Fruit fly (Drosophila melanogaster) whole organism: Measurements from ENCODE around the gene CG13044.

Experiments used
- EcR ChIP-seq, 2 experiments: fragments of >200 bp; optimal IDR thresholded peaks; 2 replicates each; lab custom pipeline; 2017; ENCODE audit warnings: missing biosample characterization in 2 of 2, missing genetic modification characterization in 2 of 2, missing genetic modification reagents in 2 of 2
- pan ChIP-seq: fragments of >200 bp; optimal IDR thresholded peaks from 2 replicates; lab custom pipeline; 2017

DNA sequence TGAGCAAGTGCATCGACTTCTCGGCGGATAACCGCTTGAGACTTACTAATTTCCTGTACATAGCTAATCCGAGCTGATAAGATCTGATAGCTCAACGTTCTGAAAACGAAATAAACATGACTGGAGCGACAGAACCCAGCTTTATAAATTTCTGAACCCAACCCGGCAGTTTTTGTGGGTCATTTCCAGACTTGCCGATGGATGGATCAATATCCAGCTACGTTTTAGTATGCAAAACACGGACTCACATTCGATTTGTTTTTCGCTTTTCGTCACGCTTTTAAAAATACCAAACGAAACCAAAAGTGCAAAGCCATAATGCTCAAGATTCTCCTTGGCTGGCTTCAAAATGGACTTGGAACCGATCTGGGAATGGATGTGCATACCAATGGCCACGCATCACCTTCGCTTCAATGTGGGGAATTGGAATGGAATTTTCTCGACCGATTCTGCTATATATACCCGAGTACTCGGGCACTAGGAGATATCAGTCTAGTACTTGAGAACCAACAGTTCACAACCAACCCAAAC, 32.1 kb downstream of the CG13044 start, which contains the start of the genes CG34248 and CG13067:
- TF ChIP-seq pan (no peak), EcR (GFP tag; optimal IDR thresholded peaks at IDR 0.05; lab: Kevin White, UChicago) (no peak)
